Worm (Caenorhabditis elegans) whole organism, late embryonic: Measurements from ENCODE around the gene T22F3.2.
"Not testable (repeated sequence)": the region's sequence is repeated elsewhere in the genome, so short reads cannot be mapped to it uniquely, and the experiment has no call there.

Source experiments
- F13H6.1 ChIP-seq: sonication (generic microtip); optimal IDR thresholded peaks from 2 replicates; lab custom pipeline; 2016; ENCODE audit warnings: missing genetic modification characterization, missing compliant biosample characterization
- K09A11.1 ChIP-seq: sonication (generic microtip); optimal IDR thresholded peaks from 2 replicates; lab custom pipeline; 2017; ENCODE audit warnings: antibody characterized with exemption, mild to moderate bottlenecking, missing genetic modification characterization, missing compliant biosample characterization; ENCODE audit not compliant: insufficient read depth
- Y22D7AL.16 ChIP-seq: sonication (generic microtip); optimal IDR thresholded peaks from 2 replicates; lab custom pipeline; 2016; ENCODE audit warnings: missing genetic modification characterization, missing compliant biosample characterization
- ahr-1 ChIP-seq: sonication (generic microtip); optimal IDR thresholded peaks from 2 replicates; lab custom pipeline; 2016; ENCODE audit warnings: missing genetic modification characterization, missing compliant biosample characterization
- ceh-14 ChIP-seq: sonication (generic microtip); optimal IDR thresholded peaks from 2 replicates; lab custom pipeline; 2016; ENCODE audit warnings: missing genotype, missing genetic modification characterization, missing compliant biosample characterization
- ceh-2 ChIP-seq: sonication (generic microtip); optimal IDR thresholded peaks from 2 replicates; lab custom pipeline; 2016; ENCODE audit warnings: missing genotype, missing genetic modification characterization, missing compliant biosample characterization
- ceh-22 ChIP-seq: sonication (generic microtip); optimal IDR thresholded peaks from 2 replicates; lab custom pipeline; 2017; ENCODE audit warnings: missing biosample characterization, missing genetic modification characterization
- ceh-24 ChIP-seq: sonication (generic microtip); optimal IDR thresholded peaks from 2 replicates; lab custom pipeline; 2016; ENCODE audit warnings: mild to moderate bottlenecking, missing genetic modification characterization, missing compliant biosample characterization
- ceh-6 ChIP-seq: fragments of 200-800 bp; sonication (Bioruptor generic); optimal IDR thresholded peaks from 2 replicates; lab custom pipeline; 2018; ENCODE audit warnings: mild to moderate bottlenecking, missing genetic modification characterization, missing compliant biosample characterization
- che-1 ChIP-seq: sonication (generic microtip); optimal IDR thresholded peaks from 2 replicates; lab custom pipeline; 2016; ENCODE audit warnings: mild to moderate bottlenecking, missing genetic modification characterization, missing compliant biosample characterization
- dmd-4 ChIP-seq: sonication (generic microtip); optimal IDR thresholded peaks from 2 replicates; lab custom pipeline; 2016; ENCODE audit warnings: borderline replicate concordance, missing genetic modification characterization, missing compliant biosample characterization
- elt-2 ChIP-seq: sonication (generic microtip); optimal IDR thresholded peaks from 2 replicates; lab custom pipeline; 2016; ENCODE audit warnings: missing genetic modification reagents, missing genetic modification characterization, missing compliant biosample characterization
- elt-4 ChIP-seq: sonication (generic microtip); optimal IDR thresholded peaks from 2 replicates; lab custom pipeline; 2016; ENCODE audit warnings: missing genetic modification characterization, missing compliant biosample characterization
- ets-4 ChIP-seq: sonication (generic microtip); optimal IDR thresholded peaks from 2 replicates; lab custom pipeline; 2016; ENCODE audit warnings: missing genetic modification characterization, missing compliant biosample characterization
- fax-1 ChIP-seq: sonication (generic microtip); optimal IDR thresholded peaks from 2 replicates; lab custom pipeline; 2016; ENCODE audit warnings: missing genotype, missing genetic modification characterization, missing compliant biosample characterization
- fkh-10 ChIP-seq: fragments of 150-350 bp; optimal IDR thresholded peaks from 2 replicates; lab custom pipeline; 2014; ENCODE audit warnings: missing biosample characterization, missing genetic modification reagents, missing genetic modification characterization
- fkh-6 ChIP-seq: sonication (generic microtip); optimal IDR thresholded peaks from 2 replicates; lab custom pipeline; 2016; ENCODE audit warnings: missing genetic modification characterization, missing compliant biosample characterization
- hlh-15 ChIP-seq: sonication (generic microtip); optimal IDR thresholded peaks from 2 replicates; lab custom pipeline; 2016; ENCODE audit warnings: missing genetic modification characterization, missing compliant biosample characterization
- lin-11 ChIP-seq: fragments of 200-800 bp; sonication (Bioruptor generic); optimal IDR thresholded peaks from 2 replicates; lab custom pipeline; 2018; ENCODE audit warnings: mild to moderate bottlenecking, missing genetic modification characterization, missing compliant biosample characterization
- madf-2 ChIP-seq: sonication (generic microtip); optimal IDR thresholded peaks from 2 replicates; lab custom pipeline; 2017; ENCODE audit warnings: missing genetic modification characterization, missing compliant biosample characterization
- mec-3 ChIP-seq: sonication (generic microtip); optimal IDR thresholded peaks from 2 replicates; lab custom pipeline; 2016; ENCODE audit warnings: borderline replicate concordance, missing genetic modification characterization, missing compliant biosample characterization
- nfya-1 ChIP-seq: sonication (generic microtip); optimal IDR thresholded peaks from 2 replicates; lab custom pipeline; 2017; ENCODE audit warnings: missing genetic modification characterization, mild to moderate bottlenecking, missing compliant biosample characterization, antibody characterized with exemption, moderate library complexity
- nhr-11 ChIP-seq: fragments of 150-350 bp; optimal IDR thresholded peaks from 2 replicates; lab custom pipeline; 2014; ENCODE audit warnings: missing biosample characterization, missing genetic modification characterization
- npax-4 ChIP-seq: sonication (generic microtip); optimal IDR thresholded peaks from 2 replicates; lab custom pipeline; 2016; ENCODE audit warnings: missing genetic modification characterization, missing compliant biosample characterization
- odd-2 ChIP-seq: sonication (generic microtip); optimal IDR thresholded peaks from 2 replicates; lab custom pipeline; 2017; ENCODE audit warnings: antibody characterized with exemption, mild to moderate bottlenecking, missing genetic modification characterization, missing compliant biosample characterization
- pha-2 ChIP-seq: sonication (generic microtip); optimal IDR thresholded peaks from 2 replicates; lab custom pipeline; 2017; ENCODE audit warnings: mild to moderate bottlenecking, missing genetic modification characterization, missing compliant biosample characterization
- pha-4 ChIP-seq: fragments of 150-350 bp; optimal IDR thresholded peaks from 2 replicates; lab custom pipeline; 2018; ENCODE audit warnings: missing biosample characterization, missing genetic modification reagents, missing genetic modification characterization
- pros-1 ChIP-seq: fragments of 150-350 bp; optimal IDR thresholded peaks from 2 replicates; lab custom pipeline; 2014; ENCODE audit warnings: missing biosample characterization, missing genetic modification reagents, missing genetic modification characterization
- rnt-1 ChIP-seq: sonication (generic microtip); optimal IDR thresholded peaks from 2 replicates; lab custom pipeline; 2016; ENCODE audit warnings: missing genetic modification characterization, missing compliant biosample characterization
- tbx-7 ChIP-seq: sonication (generic microtip); optimal IDR thresholded peaks from 2 replicates; lab custom pipeline; 2016; ENCODE audit warnings: missing genotype, missing genetic modification characterization, missing compliant biosample characterization

T22F3.2 gene

DNA sequence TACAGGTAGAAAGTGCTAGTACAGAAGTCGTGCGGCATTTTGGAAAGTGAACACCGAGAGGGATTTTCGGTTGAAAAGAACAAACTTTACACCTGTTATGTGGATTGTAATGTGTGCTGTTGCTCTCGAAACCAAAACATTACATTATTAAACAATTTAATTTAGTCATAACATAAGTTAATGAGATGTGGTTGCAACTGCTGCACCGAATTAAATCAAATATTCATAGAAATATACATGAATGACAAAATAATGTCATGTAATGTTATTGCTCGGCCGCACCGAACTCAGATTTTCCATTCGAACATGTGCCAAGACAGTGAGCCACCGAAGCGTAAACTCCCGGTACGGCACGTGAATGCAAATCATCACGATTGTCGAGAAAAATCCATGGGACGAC lies 8.5 kb downstream of the T22F3.2 start, which contains the start of gene srh-213:
Gene srh-213, minus strand, starts transcription at position 101 of the 400 bp plus-strand sequence.
- no peak for TF ChIP-seq lin-11
- no peak for TF ChIP-seq ets-4
- no peak for TF ChIP-seq tbx-7
- TF ChIP-seq elt-4 (tag; lab: Kevin White, UChicago): no peak
- no peak for TF ChIP-seq pha-2 (tag; lab: Kevin White, UChicago)
- no peak for TF ChIP-seq npax-4 (tag; lab: Kevin White, UChicago)
- TF ChIP-seq rnt-1 (tag; lab: Kevin White, UChicago): no peak
- no peak for TF ChIP-seq mec-3 (tag; lab: Kevin White, UChicago)
- TF ChIP-seq odd-2 (tag; lab: Kevin White, UChicago): no peak

DNA sequence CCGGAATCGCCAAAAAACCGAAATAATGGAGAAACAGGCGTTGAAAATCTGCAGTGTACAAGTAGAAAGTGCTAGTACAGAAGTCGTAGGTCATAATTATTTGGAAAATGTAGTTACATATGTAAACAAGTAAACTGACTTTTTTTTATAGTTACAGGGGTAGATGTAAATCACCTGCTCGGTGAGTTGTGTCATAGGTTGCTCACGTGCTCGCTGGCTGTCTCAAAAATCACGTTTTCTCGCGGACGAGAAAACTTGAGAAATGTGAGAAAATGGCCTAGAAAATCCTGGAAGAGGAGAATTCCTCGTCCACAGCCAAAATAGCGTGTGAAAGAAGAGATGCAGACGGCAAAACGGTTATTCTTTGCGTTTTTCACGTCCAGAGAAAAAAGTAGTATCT lies 10.6 kb downstream of the T22F3.2 start, which contains the start of gene srh-212:
Gene srh-212, minus strand, starts transcription at position 101 of the 400 bp plus-strand sequence.
- TF ChIP-seq nhr-11, che-1, ceh-14: not testable (repeated sequence)

DNA sequence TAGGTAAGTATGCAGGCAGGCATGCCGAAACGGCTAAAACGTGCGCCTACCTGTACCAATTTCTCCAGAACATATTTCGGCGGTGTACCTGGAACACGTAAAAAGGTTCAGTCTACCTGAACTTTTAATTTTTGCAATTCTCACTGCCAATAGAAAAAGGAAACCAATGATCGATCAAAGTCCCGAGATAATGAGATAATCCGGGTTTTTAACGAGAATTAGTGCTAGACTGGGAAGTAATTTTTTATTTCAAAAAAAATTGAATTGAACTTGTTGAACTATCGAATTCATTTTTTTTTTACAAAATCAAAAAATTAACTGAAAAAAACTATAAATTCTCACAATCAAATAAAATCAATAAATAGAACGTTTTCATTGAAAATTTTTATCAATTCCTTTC lies 14.1 kb downstream of the T22F3.2 start, which contains the start of gene T22F3.7:
Gene T22F3.7, minus strand, starts transcription at position 101 of the 400 bp plus-strand sequence.
- no peak for TF ChIP-seq mec-3 (tag; lab: Kevin White, UChicago)
- no peak for TF ChIP-seq pha-4
- no peak for TF ChIP-seq madf-2 (tag; lab: Kevin White, UChicago)
- TF ChIP-seq elt-2 (tag; lab: Kevin White, UChicago): no peak
- TF ChIP-seq npax-4 (tag; lab: Kevin White, UChicago): no peak
- no peak for TF ChIP-seq fkh-10 (GFP tag; lab: Kevin White, UChicago)
- TF ChIP-seq pros-1 (tag; lab: Kevin White, UChicago): no peak
- TF ChIP-seq ceh-24 (tag; lab: Kevin White, UChicago): no peak
- no peak for TF ChIP-seq dmd-4 (tag; lab: Kevin White, UChicago)
- TF ChIP-seq fkh-6 (tag; lab: Kevin White, UChicago): no peak
- TF ChIP-seq ceh-2 (tag; lab: Kevin White, UChicago): no peak
- no peak for TF ChIP-seq Y22D7AL.16 (tag; lab: Kevin White, UChicago)
- no peak for TF ChIP-seq pha-2 (tag; lab: Kevin White, UChicago)
- no peak for TF ChIP-seq elt-4 (tag; lab: Kevin White, UChicago)
- no peak for TF ChIP-seq nfya-1 (tag; lab: Kevin White, UChicago)
- TF ChIP-seq ceh-6 (GFP tag; lab: Kevin White, UChicago): no peak

DNA sequence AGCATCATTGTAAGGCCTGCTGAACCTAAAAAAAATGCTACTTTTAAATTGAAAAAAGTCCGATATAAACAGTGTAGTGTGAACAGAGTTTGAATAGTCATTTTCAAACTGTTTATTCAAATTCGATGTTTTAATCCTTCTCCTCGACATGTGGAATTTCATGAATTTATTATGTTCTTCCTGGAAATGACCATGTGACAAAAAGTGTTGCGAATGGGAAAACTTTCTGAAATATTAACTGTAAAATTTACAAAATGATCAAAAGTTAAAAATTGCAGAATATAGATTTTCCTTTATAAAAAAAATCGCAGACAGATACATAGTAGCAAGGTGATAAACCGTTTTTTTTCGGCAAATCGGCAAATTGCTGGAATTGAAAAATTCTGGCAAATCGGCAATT lies 18.9 kb downstream of the T22F3.2 start, which contains the start of gene T22F3.8:
Gene T22F3.8, minus strand, starts transcription at position 101 of the 400 bp plus-strand sequence.
- TF ChIP-seq elt-4 (tag; lab: Kevin White, UChicago): no peak
- no peak for TF ChIP-seq ahr-1 (tag; lab: Kevin White, UChicago)
- TF ChIP-seq ceh-22: no peak

DNA sequence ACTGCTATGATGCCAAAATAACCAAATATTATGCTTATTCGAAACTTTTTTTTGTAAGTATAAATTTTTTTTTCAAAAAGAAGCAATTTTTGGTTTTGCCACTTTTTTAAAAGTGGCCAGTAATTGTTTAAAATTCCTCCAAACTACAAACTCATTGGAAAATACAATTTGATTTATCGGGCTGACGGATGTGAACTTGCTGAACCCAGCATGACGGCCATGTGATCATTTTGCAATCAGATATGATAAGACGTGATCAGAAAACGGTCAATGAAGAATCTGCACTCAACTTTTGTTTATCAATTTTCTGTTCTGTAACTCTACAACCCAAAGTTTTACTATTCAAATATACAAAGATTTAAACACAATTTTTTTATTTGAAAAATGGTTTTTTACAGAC lies 20.0 kb downstream of the T22F3.2 start:
- TF ChIP-seq F13H6.1 (tag; lab: Kevin White, UChicago) (no peak), ets-4 (no peak), pha-2 (tag; lab: Kevin White, UChicago) (no peak), ceh-2 (tag; lab: Kevin White, UChicago) (no peak)
- TF ChIP-seq, all 69 proteins: peak for 0

DNA sequence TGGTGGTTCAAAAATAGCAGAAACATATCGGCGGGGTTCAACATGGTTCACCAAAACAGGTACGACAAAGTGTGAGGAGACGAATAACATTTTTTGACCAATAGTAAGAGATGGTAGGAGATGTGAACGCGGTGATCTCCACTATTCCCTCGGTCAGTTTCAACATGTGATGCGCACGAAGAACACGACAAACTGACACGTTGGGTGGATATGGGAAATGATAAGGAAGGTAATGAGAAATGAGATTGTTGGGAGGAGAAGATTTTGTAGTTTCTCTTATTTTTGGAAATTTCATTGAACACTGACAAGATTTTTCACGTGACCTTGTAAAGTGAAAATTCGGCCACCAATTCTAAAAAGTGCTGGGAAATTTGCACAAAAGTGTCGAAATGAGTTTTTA lies 24.3 kb downstream of the T22F3.2 start:
- TF ChIP-seq tbx-7 (no peak), fax-1 (no peak)

DNA sequence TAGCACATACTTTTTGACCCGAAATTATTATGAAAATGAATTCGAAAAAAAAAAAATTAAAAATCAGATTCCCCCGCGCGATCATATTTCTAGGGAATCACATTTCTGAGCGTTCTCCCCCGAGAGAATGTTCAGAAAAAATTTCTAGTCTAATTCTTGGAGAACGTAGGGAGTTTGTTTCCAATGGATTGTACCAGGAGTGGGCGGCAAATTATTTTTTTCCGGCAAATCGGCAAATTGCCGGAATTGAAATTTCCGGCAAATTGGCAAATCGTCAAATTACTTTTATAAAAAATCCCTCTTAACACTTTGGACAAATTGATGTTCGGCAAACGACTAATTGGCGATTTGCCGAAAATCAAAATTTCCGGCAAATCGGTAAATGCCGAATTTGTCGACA lies 25.2 kb downstream of the T22F3.2 start, which contains the start of gene T22F3.10:
Gene T22F3.10, minus strand, starts transcription at position 101 of the 400 bp plus-strand sequence.
- TF ChIP-seq odd-2 (tag; lab: Kevin White, UChicago) (no peak), hlh-15 (tag; lab: Kevin White, UChicago) (no peak), fkh-6 (tag; lab: Kevin White, UChicago) (no peak), rnt-1 (tag; lab: Kevin White, UChicago) (no peak), K09A11.1 (tag; lab: Kevin White, UChicago) (no peak), tbx-7 (no peak)
